Fruit fly (Drosophila melanogaster) whole organism, embryonic: Measurements from ENCODE around the gene side-III.

Experiments
- Atf6 ChIP-seq: fragments of 200-800 bp; sonication (Bioruptor generic); IDR thresholded peaks from 2 replicates; pipeline ENCODE4 v1.3.6; 2022; ENCODE audit warnings: missing biosample characterization, missing genetic modification characterization
- CG10274 ChIP-seq: fragments of 200-800 bp; sonication (Bioruptor generic); optimal IDR thresholded peaks from 3 replicates; lab custom pipeline; 2017; ENCODE audit warnings: missing biosample characterization, mild to moderate bottlenecking, missing genetic modification characterization
- CG10543 ChIP-seq: fragments of 200-800 bp; sonication (Bioruptor generic); optimal IDR thresholded peaks from 3 replicates; lab custom pipeline; 2017; ENCODE audit warnings: missing biosample characterization, mild to moderate bottlenecking, missing genetic modification characterization, moderate library complexity
- CG11398 ChIP-seq: fragments of 200-800 bp; sonication (Bioruptor generic); optimal IDR thresholded peaks from 2 replicates; lab custom pipeline; 2016; ENCODE audit warnings: missing biosample characterization, missing genetic modification characterization
- CG11696 ChIP-seq: fragments of 200-800 bp; sonication (Bioruptor generic); IDR thresholded peaks from 2 replicates; pipeline ENCODE4 v1.3.6; 2022; ENCODE audit warnings: missing biosample characterization, missing genetic modification characterization
- CG1233 ChIP-seq: fragments of 200-800 bp; sonication (Bioruptor generic); optimal IDR thresholded peaks from 4 replicates; lab custom pipeline; 2018; ENCODE audit warnings: missing biosample characterization, mild to moderate bottlenecking, missing genetic modification characterization
- CG13287 ChIP-seq: fragments of 200-800 bp; sonication (Bioruptor generic); IDR thresholded peaks from 2 replicates; pipeline ENCODE4 v1.3.6; 2022; ENCODE audit warnings: missing biosample characterization, missing genetic modification characterization; ENCODE audit not compliant: partially characterized antibody
- CG13894 ChIP-seq: fragments of 200-800 bp; sonication (Bioruptor generic); optimal IDR thresholded peaks from 3 replicates; lab custom pipeline; 2018; ENCODE audit warnings: missing biosample characterization, mild to moderate bottlenecking, missing genetic modification characterization, moderate library complexity
- CG14014 ChIP-seq: fragments of 200-800 bp; sonication (Bioruptor generic); IDR thresholded peaks from 2 replicates; pipeline ENCODE4 v1.3.6; 2022; ENCODE audit warnings: missing biosample characterization, missing genetic modification characterization
- CG14860 ChIP-seq: fragments of 200-800 bp; sonication (Bioruptor generic); IDR thresholded peaks from 3 replicates; pipeline ENCODE4 v1.3.6; 2022; ENCODE audit warnings: missing biosample characterization, missing genetic modification characterization; ENCODE audit not compliant: partially characterized antibody
- CG17361 ChIP-seq: fragments of 200-800 bp; sonication (Bioruptor generic); IDR thresholded peaks from 3 replicates; pipeline ENCODE4 v1.3.6; 2022; ENCODE audit warnings: missing biosample characterization, missing genetic modification characterization
- CG1792 ChIP-seq: fragments of 200-800 bp; sonication (Bioruptor generic); optimal IDR thresholded peaks from 2 replicates; lab custom pipeline; 2016; ENCODE audit warnings: missing biosample characterization, missing genetic modification characterization
- CG2712 ChIP-seq: fragments of 200-800 bp; optimal IDR thresholded peaks from 3 replicates; lab custom pipeline; 2019; ENCODE audit warnings: missing biosample characterization, mild to moderate bottlenecking, missing genetic modification characterization, moderate library complexity
- CG3726 ChIP-seq: fragments of 200-800 bp; sonication (Bioruptor generic); IDR thresholded peaks from 3 replicates; pipeline ENCODE4, ENCODE4 v1.3.6; 2022; ENCODE audit warnings: missing biosample characterization, missing genetic modification characterization
- CG4820 ChIP-seq: fragments of 200-800 bp; sonication (Bioruptor generic); optimal IDR thresholded peaks from 3 replicates; lab custom pipeline; 2016; ENCODE audit warnings: missing biosample characterization, missing genetic modification characterization
- CG6854 ChIP-seq: fragments of 200-800 bp; sonication (Bioruptor generic); optimal IDR thresholded peaks from 3 replicates; lab custom pipeline; 2017; ENCODE audit warnings: missing biosample characterization, mild to moderate bottlenecking, missing genetic modification characterization
- CG7987 ChIP-seq: fragments of 200-800 bp; sonication (Bioruptor generic); optimal IDR thresholded peaks from 2 replicates; lab custom pipeline; 2018; ENCODE audit warnings: missing biosample characterization, mild to moderate bottlenecking, missing genetic modification characterization, moderate library complexity
- D19B ChIP-seq: fragments of 200-800 bp; sonication (Bioruptor generic); optimal IDR thresholded peaks from 2 replicates; lab custom pipeline; 2017; ENCODE audit warnings: missing biosample characterization, mild to moderate bottlenecking, missing genetic modification characterization
- Deaf1 ChIP-seq: fragments of 200-800 bp; optimal IDR thresholded peaks from 3 replicates; lab custom pipeline; 2019; ENCODE audit warnings: missing biosample characterization, mild to moderate bottlenecking, missing genetic modification characterization, moderate library complexity
- Ets65A ChIP-seq: fragments of 200-800 bp; sonication (Bioruptor generic); peaks from one replicate; lab custom pipeline; 2016; ENCODE audit warnings: missing biosample characterization, missing genetic modification characterization
- GATAe ChIP-seq: fragments of 200-800 bp; sonication (Bioruptor generic); conservative IDR thresholded peaks from 2 replicates; pipeline ENCODE4 v1.3.6; 2022; ENCODE audit warnings: missing biosample characterization, missing genetic modification characterization
- HHEX ChIP-seq: fragments of 200-800 bp; sonication (Bioruptor generic); optimal IDR thresholded peaks from 3 replicates; lab custom pipeline; 2017; ENCODE audit warnings: missing biosample characterization, mild to moderate bottlenecking, missing genetic modification characterization, missing genetic modification reagents
- HLH4C ChIP-seq: fragments of 200-800 bp; sonication (Bioruptor generic); IDR thresholded peaks from 3 replicates; pipeline ENCODE4 v1.3.6; 2022; ENCODE audit warnings: missing biosample characterization, missing genetic modification characterization; ENCODE audit not compliant: partially characterized antibody
- HLH54F ChIP-seq: fragments of 200-800 bp; sonication (Bioruptor generic); optimal IDR thresholded peaks from 3 replicates; lab custom pipeline; 2016; ENCODE audit warnings: missing biosample characterization, missing genetic modification characterization
- Hey ChIP-seq: fragments of 200-800 bp; sonication (Bioruptor generic); optimal IDR thresholded peaks from 3 replicates; lab custom pipeline; 2018; ENCODE audit warnings: missing biosample characterization, mild to moderate bottlenecking, missing genetic modification characterization
- HmgZ ChIP-seq: fragments of 200-800 bp; sonication (Bioruptor generic); optimal IDR thresholded peaks from 2 replicates; lab custom pipeline; 2018; ENCODE audit warnings: missing biosample characterization, mild to moderate bottlenecking, missing genetic modification characterization
- Hmx ChIP-seq: fragments of 200-800 bp; sonication (Bioruptor generic); optimal IDR thresholded peaks from 2 replicates; lab custom pipeline; 2016; ENCODE audit warnings: missing biosample characterization, missing genetic modification characterization
- Usf ChIP-seq: fragments of 200-800 bp; sonication (Bioruptor generic); optimal IDR thresholded peaks from 2 replicates; lab custom pipeline; 2017; ENCODE audit warnings: missing genotype, missing biosample characterization, missing genetic modification characterization
- bcd ChIP-seq: fragments of 200-800 bp; sonication (Bioruptor generic); optimal IDR thresholded peaks from 2 replicates; lab custom pipeline; 2017; ENCODE audit warnings: missing biosample characterization, mild to moderate bottlenecking, missing genetic modification characterization
- bigmax ChIP-seq: fragments of 200-800 bp; sonication (Bioruptor generic); optimal IDR thresholded peaks from 2 replicates; lab custom pipeline; 2018; ENCODE audit warnings: missing biosample characterization, mild to moderate bottlenecking, missing genetic modification characterization
- btn ChIP-seq: fragments of 200-800 bp; sonication (Bioruptor generic); optimal IDR thresholded peaks from 2 replicates; lab custom pipeline; 2016; ENCODE audit warnings: missing biosample characterization, missing genetic modification characterization
- cg ChIP-seq: fragments of 200-800 bp; sonication (Bioruptor generic); optimal IDR thresholded peaks from 3 replicates; lab custom pipeline; 2019; ENCODE audit warnings: missing biosample characterization, mild to moderate bottlenecking, missing genetic modification characterization, moderate library complexity
- ems ChIP-seq: fragments of 200-800 bp; sonication (Bioruptor generic); optimal IDR thresholded peaks from 3 replicates; lab custom pipeline; 2016; ENCODE audit warnings: missing biosample characterization, missing genetic modification characterization
- exex ChIP-seq: fragments of 200-800 bp; sonication (Bioruptor generic); optimal IDR thresholded peaks from 4 replicates; lab custom pipeline; 2018; ENCODE audit warnings: missing biosample characterization, mild to moderate bottlenecking, missing genetic modification characterization, moderate library complexity
- gem ChIP-seq: fragments of 200-800 bp; sonication (Bioruptor generic); optimal IDR thresholded peaks from 2 replicates; lab custom pipeline; 2019; ENCODE audit warnings: missing biosample characterization, mild to moderate bottlenecking, missing genetic modification characterization, moderate library complexity
- grau ChIP-seq: fragments of 200-800 bp; optimal IDR thresholded peaks from 3 replicates; lab custom pipeline; 2019; ENCODE audit warnings: missing biosample characterization, mild to moderate bottlenecking, missing genetic modification characterization, moderate library complexity
- jigr1 ChIP-seq: fragments of 200-800 bp; sonication (Bioruptor generic); IDR thresholded peaks from 3 replicates; pipeline ENCODE4 v1.3.6; 2022; ENCODE audit warnings: missing biosample characterization, missing genetic modification characterization
- lov ChIP-seq, 2 experiments: fragments of 200-800 bp in 1 of 2; fragments of >200 bp in 1 of 2; sonication (Bioruptor generic) in 1 of 2; IDR thresholded peaks in 1 of 2; optimal IDR thresholded peaks in 1 of 2; 2 replicates in 1 of 2; 3 replicates in 1 of 2; pipeline versions ENCODE4 v1.3.6 to Lab custom; 2017 to 2022; ENCODE audit warnings: missing biosample characterization in 1 of 2, missing genetic modification characterization in 1 of 2
- mirr ChIP-seq: fragments of 200-800 bp; sonication (Bioruptor generic); optimal IDR thresholded peaks from 3 replicates; lab custom pipeline; 2018; ENCODE audit warnings: missing biosample characterization, mild to moderate bottlenecking, missing genetic modification characterization
- nau ChIP-seq: fragments of 200-800 bp; sonication (Bioruptor generic); optimal IDR thresholded peaks from 3 replicates; lab custom pipeline; 2017; ENCODE audit warnings: missing biosample characterization, mild to moderate bottlenecking, missing genetic modification characterization, missing genetic modification reagents
- onecut ChIP-seq: fragments of 200-800 bp; sonication (Bioruptor generic); IDR thresholded peaks from 2 replicates; pipeline ENCODE4 v1.3.6; 2022; ENCODE audit warnings: missing biosample characterization, missing genetic modification characterization
- pzg ChIP-seq: fragments of 200-800 bp; sonication (Bioruptor generic); optimal IDR thresholded peaks from 3 replicates; lab custom pipeline; 2018; ENCODE audit warnings: missing biosample characterization, mild to moderate bottlenecking, missing genetic modification characterization, moderate library complexity
- ranshi ChIP-seq: fragments of 200-800 bp; sonication (Bioruptor generic); IDR thresholded peaks from 2 replicates; pipeline ENCODE4 v1.3.6; 2022; ENCODE audit warnings: missing biosample characterization, missing genetic modification characterization
- slbo ChIP-seq: fragments of 200-800 bp; sonication (Bioruptor generic); IDR thresholded peaks from 2 replicates; pipeline ENCODE4 v1.3.6; 2022; ENCODE audit warnings: missing biosample characterization, missing genetic modification characterization
- slp2 ChIP-seq: fragments of 200-800 bp; sonication (Bioruptor generic); optimal IDR thresholded peaks from 2 replicates; lab custom pipeline; 2016; ENCODE audit warnings: missing biosample characterization, missing genetic modification characterization
- tap ChIP-seq: fragments of 200-800 bp; optimal IDR thresholded peaks from 3 replicates; lab custom pipeline; 2019; ENCODE audit warnings: missing biosample characterization, mild to moderate bottlenecking, missing genetic modification characterization, moderate library complexity
- wdn ChIP-seq: fragments of 200-800 bp; sonication (Bioruptor generic); IDR thresholded peaks from 2 replicates; pipeline ENCODE4 v1.3.6; 2022; ENCODE audit warnings: missing biosample characterization, missing genetic modification characterization
- z ChIP-seq: fragments of 200-800 bp; sonication (Bioruptor generic); IDR thresholded peaks from 3 replicates; pipeline ENCODE4 v1.3.6; 2022; ENCODE audit warnings: missing biosample characterization, missing genetic modification characterization
- zen ChIP-seq: fragments of 200-800 bp; sonication (Bioruptor generic); optimal IDR thresholded peaks from 3 replicates; lab custom pipeline; 2018; ENCODE audit warnings: missing biosample characterization, mild to moderate bottlenecking, missing genetic modification characterization, moderate library complexity

Gene side-III

dm6 chr3R:5861218-5861902 is 98.0 kb downstream of the side-III start (continued):
- TF ChIP-seq wdn (GFP tag; lab: Robert Waterston, UW) (peak; percentile 62; the same call in 1 of the 2 replicates), Hmx (no peak), CG14014 (GFP tag; lab: Robert Waterston, UW) (peak; percentile 44), gem (peak; percentile 48), CG6854 (GFP tag; lab: Kevin White, UChicago) (peak; percentile 3), CG17361 (GFP tag; lab: Robert Waterston, UW) (peak; percentile 69; the same call in 2 of the 3 replicates), nau (GFP tag; lab: Kevin White, UChicago) (no peak), CG1792 (GFP tag; lab: Kevin White, UChicago) (peak; percentile 23), CG10543 (no peak), CG11398 (no peak), pzg (GFP tag; lab: Kevin White, UChicago) (no peak), jigr1 (GFP tag; lab: Robert Waterston, UW) (no peak), CG1233 (GFP tag; lab: Kevin White, UChicago) (peak; percentile 44), Usf (GFP tag; lab: Kevin White, UChicago) (peak; percentile 48), bcd (GFP tag; lab: Kevin White, UChicago) (peak; percentile 48), exex (tag; lab: Kevin White, UChicago) (peak; percentile 0), CG10274 (GFP tag; lab: Kevin White, UChicago) (peak; percentile 98), D19B (GFP tag; lab: Kevin White, UChicago) (peak; percentile 51), CG3726 (GFP tag; lab: Robert Waterston, UW) (no peak), CG4820 (GFP tag; lab: Kevin White, UChicago) (no peak), HLH4C (GFP tag; lab: Robert Waterston, UW) (no peak), slbo (GFP tag; lab: Robert Waterston, UW) (peak; percentile 75), HLH54F (peak; percentile 54), Atf6 (peak; percentile 23; the same call in 1 of the 2 replicates), lov (optimal IDR thresholded peaks at IDR 0.05; lab: Kevin White, UChicago) (no peak), lov (GFP tag; IDR thresholded peaks at IDR 0.05; lab: Robert Waterston, UW) (no peak), grau (tag; lab: Kevin White, UChicago) (peak; percentile 38), CG7987 (GFP tag; lab: Kevin White, UChicago) (no peak), ems (GFP tag; lab: Kevin White, UChicago) (peak; percentile 3)
- TF ChIP-seq, all 482 proteins: peak for 118

dm6 chr3R:5860736-5861217 is 98.6 kb downstream of the side-III start:
- TF ChIP-seq Hey (no peak), GATAe (GFP tag; lab: Robert Waterston, UW) (no peak), slp2 (GFP tag; lab: Kevin White, UChicago) (no peak), CG4820 (GFP tag; lab: Kevin White, UChicago) (no peak), CG13894 (tag; lab: Kevin White, UChicago) (peak; percentile 40), HmgZ (tag; lab: Kevin White, UChicago) (peak; percentile 51), bigmax (no peak), btn (GFP tag; lab: Kevin White, UChicago) (no peak), cg (GFP tag; lab: Kevin White, UChicago) (peak; percentile 33), tap (tag; lab: Kevin White, UChicago) (no peak), CG13287 (GFP tag; lab: Robert Waterston, UW) (0 out of 2 replicates have a peak, but pooled peaks have one; percentile 12), CG11696 (GFP tag; lab: Robert Waterston, UW) (no peak), Ets65A (no peak), ranshi (GFP tag; lab: Robert Waterston, UW) (no peak), exex (tag; lab: Kevin White, UChicago) (peak; percentile 39), CG14860 (no peak), HHEX (GFP tag; lab: Kevin White, UChicago) (no peak), CG2712 (no peak), onecut (GFP tag; lab: Robert Waterston, UW) (peak; percentile 95), Deaf1 (tag; lab: Kevin White, UChicago) (peak; percentile 32), mirr (GFP tag; lab: Kevin White, UChicago) (peak; percentile 31), zen (tag; lab: Kevin White, UChicago) (no peak), z (0 out of 3 replicates have a peak, but pooled peaks have one; percentile 20)
